Fruit fly (Drosophila melanogaster) whole organism: ENCODE measurements around the gene Rbp6.

Source experiments
- CG8478 ChIP-seq: fragments of >200 bp; optimal IDR thresholded peaks from 2 replicates; lab custom pipeline; 2018; ENCODE audit warnings: inconsistent platforms
- Dll ChIP-seq: fragments of >200 bp; optimal IDR thresholded peaks from 2 replicates; lab custom pipeline; 2017
- EcR ChIP-seq, 2 experiments: fragments of >200 bp; optimal IDR thresholded peaks; 2 replicates each; lab custom pipeline; 2017; ENCODE audit warnings: missing biosample characterization in 2 of 2, missing genetic modification characterization in 2 of 2, missing genetic modification reagents in 2 of 2
- pan ChIP-seq: fragments of >200 bp; optimal IDR thresholded peaks from 2 replicates; lab custom pipeline; 2017

DNA sequence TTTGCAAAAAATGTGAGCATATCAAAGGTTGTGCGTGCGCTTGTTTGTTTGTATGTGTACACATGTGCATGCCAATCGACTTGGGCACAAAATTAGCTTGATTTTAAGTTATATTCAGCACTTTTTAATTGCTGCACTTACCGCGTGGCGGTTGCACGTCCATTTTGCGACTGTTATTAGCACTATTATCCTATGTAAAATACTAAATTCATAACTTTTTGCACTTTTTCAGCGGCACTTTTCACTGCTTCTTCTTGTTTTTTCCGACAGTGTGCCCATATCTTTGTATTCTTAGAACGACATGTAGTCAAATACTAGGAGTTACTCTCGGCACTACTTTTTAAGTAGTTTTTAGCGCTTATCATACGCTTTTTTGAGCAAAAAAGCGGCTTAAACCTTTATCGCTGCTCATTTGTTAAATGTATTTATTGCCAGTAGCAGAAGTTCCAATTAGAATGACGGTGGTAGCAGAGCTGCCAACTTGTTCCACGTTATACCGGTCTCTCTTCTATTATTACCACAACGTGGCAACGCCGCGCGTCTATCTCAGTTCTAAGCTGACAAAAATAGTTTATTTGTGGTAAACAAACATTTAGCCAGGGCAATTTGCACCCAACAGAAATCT is 195.6 kb downstream of the Rbp6 start, which contains the start of the genes scaf6 and Papst2:
- TF ChIP-seq Dll (no peak), EcR (GFP tag; optimal IDR thresholded peaks at IDR 0.05; lab: Kevin White, UChicago) (no peak), CG8478 (lab: Kevin White, UChicago) (no peak), pan (no peak)
